Fruit fly (Drosophila melanogaster): ENCODE measurements around the gene Mal-B1.

Gene Mal-B1

DNA sequence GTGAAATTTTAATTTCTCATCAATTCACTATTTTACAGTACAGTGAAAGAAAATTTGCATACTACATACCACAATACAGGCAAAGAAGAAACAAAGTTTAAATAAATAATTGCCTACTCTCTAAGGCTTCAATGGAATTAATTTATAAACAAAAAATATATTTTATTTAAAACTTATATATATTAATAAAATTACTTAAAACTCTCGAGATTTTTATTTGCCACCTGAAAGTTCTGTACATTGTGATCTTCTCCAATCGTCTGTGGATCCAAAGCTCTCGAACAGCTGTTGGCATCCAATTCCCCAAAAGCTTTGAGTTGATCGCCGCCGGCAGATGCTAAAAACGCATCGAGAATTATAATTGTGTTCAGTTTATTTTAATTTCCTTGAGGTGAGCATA lies 2.6 kb downstream of the Mal-B1 start, which contains the start of gene Mal-B2:
Gene Mal-B2, plus strand, starts transcription at position 301 of the 400 bp plus-strand sequence.
- TF ChIP-seq CG10348 (GFP tag; IDR thresholded peaks at IDR 0.05) (no peak), CG4496 (GFP tag; IDR thresholded peaks at IDR 0.05) (0 out of 3 replicates have a peak, but pooled peaks have one; percentile 9)

dm6 chr2L:11853130-11853529 lies 6.1 kb downstream of the Mal-B1 start, which contains the start of gene CG42751:
Gene CG42751 (plus strand): TSS chr2L:11853430.
- TF ChIP-seq CG10348 (GFP tag; IDR thresholded peaks at IDR 0.05) (no peak), CG14655 (GFP tag; optimal IDR thresholded peaks at IDR 0.05) (no peak), CG13204 (GFP tag; optimal IDR thresholded peaks at IDR 0.05) (no peak), CG34367 (tag; optimal IDR thresholded peaks at IDR 0.05) (no peak), D1 (tag; optimal IDR thresholded peaks at IDR 0.05) (no peak), CG8159 (tag; optimal IDR thresholded peaks at IDR 0.05) (no peak), Snoo (tag; optimal IDR thresholded peaks at IDR 0.05) (no peak), CG15710 (tag; optimal IDR thresholded peaks at IDR 0.05) (no peak), CG9948 (tag; optimal IDR thresholded peaks at IDR 0.05) (no peak), CG12605 (GFP tag; IDR thresholded peaks at IDR 0.05) (no peak), CG4496 (GFP tag; IDR thresholded peaks at IDR 0.05) (no peak), CG17806 (tag; optimal IDR thresholded peaks at IDR 0.05) (no peak)

dm6 chr2L:11870867-11871452 lies 23.9 kb downstream of the Mal-B1 start:
- no peak for TF ChIP-seq gl (tag; optimal IDR thresholded peaks at IDR 0.05)
- TF ChIP-seq CG12605 (GFP tag; IDR thresholded peaks at IDR 0.05) = no peak
- TF ChIP-seq CG17806 (tag; optimal IDR thresholded peaks at IDR 0.05) = peak; percentile 29
- TF ChIP-seq Pif1A (GFP tag; optimal IDR thresholded peaks at IDR 0.05) = no peak
- no peak for TF ChIP-seq fd96Ca (GFP tag; IDR thresholded peaks at IDR 0.05)
- TF ChIP-seq CG8159 (tag; optimal IDR thresholded peaks at IDR 0.05) = peak; percentile 66
- TF ChIP-seq Ets98B (GFP tag; IDR thresholded peaks at IDR 0.05) = no peak
- no peak for TF ChIP-seq rn (GFP tag; IDR thresholded peaks at IDR 0.05)
- TF ChIP-seq CG13204 (GFP tag; optimal IDR thresholded peaks at IDR 0.05) = no peak
- no peak for TF ChIP-seq CG32121 (GFP tag; IDR thresholded peaks at IDR 0.05)
- peak; percentile 24 for TF ChIP-seq CG14655 (GFP tag; optimal IDR thresholded peaks at IDR 0.05)
- no peak for TF ChIP-seq CG8301 (tag; optimal IDR thresholded peaks at IDR 0.05)
- TF ChIP-seq CG34367 (tag; optimal IDR thresholded peaks at IDR 0.05) = no peak
- TF ChIP-seq Snoo (tag; optimal IDR thresholded peaks at IDR 0.05) = no peak
- peak; percentile 68 for TF ChIP-seq EcR (GFP tag; optimal IDR thresholded peaks at IDR 0.05)
- TF ChIP-seq Pif1B (GFP tag; optimal IDR thresholded peaks at IDR 0.05) = peak; percentile 26
- peak; percentile 44 for TF ChIP-seq CG15710 (tag; optimal IDR thresholded peaks at IDR 0.05)
- TF ChIP-seq CG9948 (tag; optimal IDR thresholded peaks at IDR 0.05) = peak; percentile 2
- no peak for TF ChIP-seq D1 (tag; optimal IDR thresholded peaks at IDR 0.05)
- no peak for TF ChIP-seq CG4496 (GFP tag; IDR thresholded peaks at IDR 0.05)
- no peak for TF ChIP-seq CG10348 (GFP tag; IDR thresholded peaks at IDR 0.05)

DNA sequence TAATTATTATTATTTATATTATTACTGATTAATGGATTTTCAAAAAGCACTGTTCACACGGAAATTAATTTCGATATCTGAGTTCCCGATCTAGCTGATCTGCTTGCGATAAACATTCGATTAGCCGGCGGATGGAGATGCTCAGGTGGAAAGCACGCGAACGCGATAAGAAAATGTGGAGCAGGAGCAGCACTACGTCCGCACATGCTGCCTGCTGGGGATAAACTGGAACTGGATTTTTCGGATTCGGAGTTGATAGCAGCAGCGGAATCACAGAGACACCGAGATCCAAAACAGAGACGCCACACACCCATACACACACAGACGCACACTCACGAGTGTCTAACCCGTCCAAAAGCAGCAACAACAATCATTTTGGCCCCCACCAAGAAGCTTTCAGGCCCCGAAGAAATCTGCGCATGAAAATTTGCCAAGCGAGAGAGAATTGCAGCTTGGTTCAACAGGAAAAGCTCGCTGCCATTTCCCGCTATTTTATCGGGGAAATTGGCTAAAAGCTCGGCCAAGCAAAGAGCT lies 27.3 kb downstream of the Mal-B1 start:
- TF ChIP-seq CG32121 (GFP tag; IDR thresholded peaks at IDR 0.05) (peak; percentile 39; the same call in 1 of the 2 replicates), CG9948 (tag; optimal IDR thresholded peaks at IDR 0.05) (no peak), EcR (GFP tag; optimal IDR thresholded peaks at IDR 0.05) (no peak), CG34367 (tag; optimal IDR thresholded peaks at IDR 0.05) (no peak), Pif1A (GFP tag; optimal IDR thresholded peaks at IDR 0.05) (no peak), CG8159 (tag; optimal IDR thresholded peaks at IDR 0.05) (no peak), rn (GFP tag; IDR thresholded peaks at IDR 0.05) (no peak), CG13204 (GFP tag; optimal IDR thresholded peaks at IDR 0.05) (no peak), CG4496 (GFP tag; IDR thresholded peaks at IDR 0.05) (peak; percentile 57; the same call in 1 of the 3 replicates), CG8301 (tag; optimal IDR thresholded peaks at IDR 0.05) (no peak), D1 (tag; optimal IDR thresholded peaks at IDR 0.05) (no peak), CG17806 (tag; optimal IDR thresholded peaks at IDR 0.05) (no peak), fd96Ca (GFP tag; IDR thresholded peaks at IDR 0.05) (0 out of 3 replicates have a peak, but pooled peaks have one; percentile 30), gl (tag; optimal IDR thresholded peaks at IDR 0.05) (no peak), CG10348 (GFP tag; IDR thresholded peaks at IDR 0.05) (no peak), CG15710 (tag; optimal IDR thresholded peaks at IDR 0.05) (no peak), CG12605 (GFP tag; IDR thresholded peaks at IDR 0.05) (no peak), CG14655 (GFP tag; optimal IDR thresholded peaks at IDR 0.05) (no peak), Ets98B (GFP tag; IDR thresholded peaks at IDR 0.05) (peak; percentile 30; the same call in 1 of the 2 replicates), Pif1B (GFP tag; optimal IDR thresholded peaks at IDR 0.05) (no peak), Snoo (tag; optimal IDR thresholded peaks at IDR 0.05) (no peak)

dm6 chr2L:11874890-11875289 lies 27.9 kb downstream of the Mal-B1 start:
- TF ChIP-seq Pif1A (GFP tag; optimal IDR thresholded peaks at IDR 0.05) = no peak
- peak; percentile 94 for TF ChIP-seq CG12605 (GFP tag; IDR thresholded peaks at IDR 0.05)
- peak; percentile 27; the same call in 1 of the 2 replicates for TF ChIP-seq Ets98B (GFP tag; IDR thresholded peaks at IDR 0.05)
- peak; percentile 2 for TF ChIP-seq CG14655 (GFP tag; optimal IDR thresholded peaks at IDR 0.05)
- peak; percentile 64; the same call in 2 of the 3 replicates for TF ChIP-seq CG4496 (GFP tag; IDR thresholded peaks at IDR 0.05)
- 0 out of 3 replicates have a peak, but pooled peaks have one; percentile 21 for TF ChIP-seq fd96Ca (GFP tag; IDR thresholded peaks at IDR 0.05)
- no peak for TF ChIP-seq EcR (GFP tag; optimal IDR thresholded peaks at IDR 0.05)

- TF ChIP-seq CG8159 (tag; optimal IDR thresholded peaks at IDR 0.05) (no peak), fd96Ca (GFP tag; IDR thresholded peaks at IDR 0.05) (no peak), Pif1B (GFP tag; optimal IDR thresholded peaks at IDR 0.05) (no peak), D1 (tag; optimal IDR thresholded peaks at IDR 0.05) (no peak), CG17806 (tag; optimal IDR thresholded peaks at IDR 0.05) (no peak), CG15710 (tag; optimal IDR thresholded peaks at IDR 0.05) (no peak), CG13204 (GFP tag; optimal IDR thresholded peaks at IDR 0.05) (no peak), CG14655 (GFP tag; optimal IDR thresholded peaks at IDR 0.05) (no peak), Snoo (tag; optimal IDR thresholded peaks at IDR 0.05) (no peak), Ets98B (GFP tag; IDR thresholded peaks at IDR 0.05) (no peak), CG4496 (GFP tag; IDR thresholded peaks at IDR 0.05) (no peak), CG34367 (tag; optimal IDR thresholded peaks at IDR 0.05) (no peak), CG32121 (GFP tag; IDR thresholded peaks at IDR 0.05) (no peak), gl (tag; optimal IDR thresholded peaks at IDR 0.05) (no peak), EcR (GFP tag; optimal IDR thresholded peaks at IDR 0.05) (no peak), CG8301 (tag; optimal IDR thresholded peaks at IDR 0.05) (no peak), CG9948 (tag; optimal IDR thresholded peaks at IDR 0.05) (no peak), CG12605 (GFP tag; IDR thresholded peaks at IDR 0.05) (no peak), rn (GFP tag; IDR thresholded peaks at IDR 0.05) (no peak)
Measured at dm6 chr2L:11878812-11879328, 31.8 kb downstream of the Mal-B1 start.

Measured in whole organism, pupa.